Worm (Caenorhabditis elegans): Measurements from ENCODE around the gene coa-3.

coa-3 gene

ce11 chrII:4560068-4560467, 42.4 kb downstream of the coa-3 start, which contains the start of gene M03A1.8:
Gene M03A1.8, plus strand, starts transcription at chrII:4560336.
- no peak for TF ChIP-seq F10B5.3 (tag; optimal IDR thresholded peaks at IDR 0.05)
- peak; percentile 64 for TF ChIP-seq aha-1 (tag)
- peak in 1 of 2 experiments; percentile 97 for TF ChIP-seq unc-62 (GFP tag; optimal IDR thresholded peaks at IDR 0.05 in 1 of 2)
- TF ChIP-seq unc-62 (tag; optimal IDR thresholded peaks at IDR 0.05): no peak

ce11 chrII:4557487-4557886, 44.9 kb downstream of the coa-3 start, which contains the start of gene M03A1.3:
Gene M03A1.3, plus strand, starts transcription at chrII:4557787.
- no peak for TF ChIP-seq daf-16 (GFP tag; optimal IDR thresholded peaks at IDR 0.05)
- peak; percentile 29 for TF ChIP-seq daf-16 (tag; optimal IDR thresholded peaks at IDR 0.05)
- TF ChIP-seq pha-4 (GFP tag; IDR thresholded peaks at IDR 0.05): no peak
- TF ChIP-seq pha-4 (tag; optimal IDR thresholded peaks at IDR 0.05): no peak
- peak in 1 of 2 experiments; percentile 78 for TF ChIP-seq unc-62 (GFP tag; optimal IDR thresholded peaks at IDR 0.05 in 1 of 2)
- no peak for TF ChIP-seq unc-62 (tag; optimal IDR thresholded peaks at IDR 0.05)

ce11 chrII:4552088-4552487, 50.3 kb downstream of the coa-3 start:
- TF ChIP-seq dve-1 (tag; optimal IDR thresholded peaks at IDR 0.05; ENCODE audit: insufficient read depth) (peak; percentile 48), mes-2 (tag; optimal IDR thresholded peaks at IDR 0.05; ENCODE audit: poor library complexity, severe bottlenecking) (no peak), hlh-11 (tag; optimal IDR thresholded peaks at IDR 0.05) (peak; percentile 13), dmd-6 (GFP tag; IDR thresholded peaks at IDR 0.05) (peak; percentile 32; the same call in 1 of the 2 replicates), lin-38 (GFP tag; IDR thresholded peaks at IDR 0.05) (no peak), lin-39 (tag; optimal IDR thresholded peaks at IDR 0.05) (no peak), daf-16 (GFP tag; optimal IDR thresholded peaks at IDR 0.05) (no peak), daf-16 (tag; optimal IDR thresholded peaks at IDR 0.05) (peak; percentile 43), hif-1 (tag; optimal IDR thresholded peaks at IDR 0.05) (peak in 1 of 2 experiments; percentile 56), mdl-1 (tag; optimal IDR thresholded peaks at IDR 0.05) (peak in 1 of 2 experiments; percentile 3), T26A8.4 (GFP tag; IDR thresholded peaks at IDR 0.05) (no peak)

All from whole organism, L4 larva.